Worm (Caenorhabditis elegans): Measurements from ENCODE around the gene srh-2.

ce11 chrV:764732-765131 lies 36.6 kb downstream of the srh-2 start, which contains the start of gene str-238:
- TF ChIP-seq unc-86 (tag; optimal IDR thresholded peaks at IDR 0.05): no peak
- no peak for TF ChIP-seq nhr-11 (tag; optimal IDR thresholded peaks at IDR 0.05)
- TF ChIP-seq ref-2 (tag; optimal IDR thresholded peaks at IDR 0.05): no peak
- no peak for TF ChIP-seq sox-4 (tag; optimal IDR thresholded peaks at IDR 0.05)
- TF ChIP-seq elt-2 (tag; optimal IDR thresholded peaks at IDR 0.05): no peak
- TF ChIP-seq F13H6.1 (tag; optimal IDR thresholded peaks at IDR 0.05): no peak
- TF ChIP-seq ceh-34 (tag; optimal IDR thresholded peaks at IDR 0.05): no peak
- TF ChIP-seq ama-1 (optimal IDR thresholded peaks at IDR 0.05): no peak
- peak; percentile 22 for TF ChIP-seq hlh-30 (tag; optimal IDR thresholded peaks at IDR 0.05; ENCODE audit: insufficient read depth)
- TF ChIP-seq ceh-48 (tag; optimal IDR thresholded peaks at IDR 0.05): no peak

Measured in whole organism, late embryonic.